Worm (Caenorhabditis elegans): Measurements from ENCODE around the gene flcn-1.

flcn-1 gene

ce11 chrII:6891838-6892237 lies 36.7 kb upstream of the flcn-1 start:
- peak; percentile 32 for TF ChIP-seq xbp-1 (tag; optimal IDR thresholded peaks at IDR 0.05)
- TF ChIP-seq alr-1 (tag; optimal IDR thresholded peaks at IDR 0.05; ENCODE audit: borderline replicate concordance) = no peak
- TF ChIP-seq dpl-1 (GFP tag; optimal IDR thresholded peaks at IDR 0.05) = peak; percentile 15 to 46 (median 32)
- no peak for TF ChIP-seq grh-1 (GFP tag; IDR thresholded peaks at IDR 0.05)
- no peak for TF ChIP-seq hlh-4 (tag; optimal IDR thresholded peaks at IDR 0.05)
- TF ChIP-seq egl-13 (tag; optimal IDR thresholded peaks at IDR 0.05) = no peak
- no peak for TF ChIP-seq fkh-4 (tag; optimal IDR thresholded peaks at IDR 0.05; ENCODE audit: borderline replicate concordance)
- no peak for TF ChIP-seq ztf-11 (tag; optimal IDR thresholded peaks at IDR 0.05)
- peak in 2 of 3 experiments; percentile 29 to 40 for TF ChIP-seq ceh-82 (tag; optimal IDR thresholded peaks at IDR 0.05)
- no peak for TF ChIP-seq zag-1 (tag; optimal IDR thresholded peaks at IDR 0.05)
- no peak for TF ChIP-seq unc-30 (tag; optimal IDR thresholded peaks at IDR 0.05)
- no peak for TF ChIP-seq pag-3 (tag; optimal IDR thresholded peaks at IDR 0.05; ENCODE audit: borderline replicate concordance, insufficient read depth)
- TF ChIP-seq tbx-2 (tag; optimal IDR thresholded peaks at IDR 0.05) = peak; percentile 84
- peak; percentile 73 for TF ChIP-seq lir-3 (tag; optimal IDR thresholded peaks at IDR 0.05; ENCODE audit: poor library complexity)
- no peak for TF ChIP-seq nhr-12 (tag; optimal IDR thresholded peaks at IDR 0.05)
- TF ChIP-seq vab-15 (tag; optimal IDR thresholded peaks at IDR 0.05) = no peak
- peak; percentile 55 for TF ChIP-seq sup-37 (GFP tag; optimal IDR thresholded peaks at IDR 0.05)
- peak; percentile 63 for TF ChIP-seq mep-1 (tag; optimal IDR thresholded peaks at IDR 0.05)
- TF ChIP-seq nhr-47 (tag; optimal IDR thresholded peaks at IDR 0.05) = peak; percentile 54
- TF ChIP-seq irx-1 (tag; optimal IDR thresholded peaks at IDR 0.05) = no peak
- no peak for TF ChIP-seq C04F5.9 (tag; optimal IDR thresholded peaks at IDR 0.05)
- no peak for TF ChIP-seq hpl-2 (GFP tag; optimal IDR thresholded peaks at IDR 0.05)
- peak in 3 of 6 experiments; percentile 19 to 84 (median 76) for TF ChIP-seq elt-3 (tag; optimal IDR thresholded peaks at IDR 0.05)
- peak; percentile 63 for TF ChIP-seq nhr-90 (tag; optimal IDR thresholded peaks at IDR 0.05; ENCODE audit: poor library complexity)
- no peak for TF ChIP-seq aha-1 (tag; optimal IDR thresholded peaks at IDR 0.05)
- no peak for TF ChIP-seq ces-1 (GFP tag; optimal IDR thresholded peaks at IDR 0.05)
- TF ChIP-seq ceh-63 (GFP tag; optimal IDR thresholded peaks at IDR 0.05) = no peak
- no peak for TF ChIP-seq sox-4 (tag; optimal IDR thresholded peaks at IDR 0.05)
- TF ChIP-seq sptf-1 (tag; optimal IDR thresholded peaks at IDR 0.05) = no peak
- TF ChIP-seq nhr-77 (tag; optimal IDR thresholded peaks at IDR 0.05) = peak; percentile 48
- TF ChIP-seq elt-2 (tag; optimal IDR thresholded peaks at IDR 0.05) = peak; percentile 69
- no peak for TF ChIP-seq unc-86 (tag; optimal IDR thresholded peaks at IDR 0.05)
- TF ChIP-seq rnt-1 (tag; optimal IDR thresholded peaks at IDR 0.05) = peak; percentile 75
- TF ChIP-seq lin-35 (GFP tag; optimal IDR thresholded peaks at IDR 0.05) = peak; percentile 50 to 82
- no peak for TF ChIP-seq ceh-90 (tag; optimal IDR thresholded peaks at IDR 0.05)
- no peak for TF ChIP-seq mab-9 (GFP tag; IDR thresholded peaks at IDR 0.05)
- TF ChIP-seq aly-2 (tag; optimal IDR thresholded peaks at IDR 0.05) = no peak
- peak; percentile 51 to 71 for TF ChIP-seq lsy-2 (tag; optimal IDR thresholded peaks at IDR 0.05)
- TF ChIP-seq jun-1 (tag; optimal IDR thresholded peaks at IDR 0.05) = no peak
- TF ChIP-seq nhr-84 (tag; optimal IDR thresholded peaks at IDR 0.05) = no peak
- no peak for TF ChIP-seq unc-98 (GFP tag; IDR thresholded peaks at IDR 0.05)
- TF ChIP-seq hlh-17 (GFP tag; optimal IDR thresholded peaks at IDR 0.05; ENCODE audit: borderline replicate concordance) = no peak
- TF ChIP-seq snpc-4 (tag; optimal IDR thresholded peaks at IDR 0.05) = no peak
- peak in 1 of 2 experiments; percentile 36 for TF ChIP-seq efl-1 (optimal IDR thresholded peaks at IDR 0.05)
- TF ChIP-seq efl-1 (GFP tag; optimal IDR thresholded peaks at IDR 0.05 in 1 of 2) = peak; percentile 20 to 92
- no peak for TF ChIP-seq isw-1 (GFP tag; IDR thresholded peaks at IDR 0.05)
- peak; percentile 78 for TF ChIP-seq ztf-4 (tag; optimal IDR thresholded peaks at IDR 0.05)
- TF ChIP-seq nhr-237 (tag; optimal IDR thresholded peaks at IDR 0.05) = no peak
- TF ChIP-seq swsn-7 (tag; optimal IDR thresholded peaks at IDR 0.05) = peak; percentile 42
- TF ChIP-seq blmp-1 (tag; optimal IDR thresholded peaks at IDR 0.05) = peak; percentile 80
- TF ChIP-seq C34B4.2 (tag; optimal IDR thresholded peaks at IDR 0.05) = no peak
- no peak for TF ChIP-seq nhr-11 (tag; optimal IDR thresholded peaks at IDR 0.05)
- TF ChIP-seq pax-3 (tag; optimal IDR thresholded peaks at IDR 0.05) = peak; percentile 47

Measured in whole organism, L1 larva.